Worm (Caenorhabditis elegans) whole organism, L1 larva: ENCODE measurements around the gene shk-1.
A peak's percentile ranks its signal among the peaks of the same experiment; 100 is the strongest.

Source experiments
- C34B4.2 ChIP-seq: sonication (generic microtip); optimal IDR thresholded peaks from 2 replicates; lab custom pipeline; 2017; ENCODE audit warnings: mild to moderate bottlenecking, missing genetic modification characterization, missing compliant biosample characterization
- Y116A8C.19 ChIP-seq: sonication (generic microtip); optimal IDR thresholded peaks from 2 replicates; lab custom pipeline; 2016; ENCODE audit warnings: missing compliant biosample characterization, missing genetic modification characterization, borderline replicate concordance
- aha-1 ChIP-seq: fragments of 150-350 bp; optimal IDR thresholded peaks from 2 replicates; lab custom pipeline; 2014; ENCODE audit warnings: missing biosample characterization, missing genetic modification characterization
- alr-1 ChIP-seq: fragments of 200-800 bp; sonication (Bioruptor generic); optimal IDR thresholded peaks from 2 replicates; lab custom pipeline; 2018; ENCODE audit warnings: borderline replicate concordance, mild to moderate bottlenecking, missing genetic modification characterization, missing compliant biosample characterization
- ama-1 ChIP-seq: fragments of 150-350 bp; optimal IDR thresholded peaks from 2 replicates; lab custom pipeline; 2014
- ceh-8 ChIP-seq: fragments of 200-800 bp; sonication (Bioruptor generic); optimal IDR thresholded peaks from 2 replicates; lab custom pipeline; 2018; ENCODE audit warnings: mild to moderate bottlenecking, missing genetic modification characterization, moderate library complexity, missing compliant biosample characterization
- ceh-82 ChIP-seq, 3 experiments: fragments of 150-350 bp in 1 of 3; sonication (generic microtip) in 2 of 3; optimal IDR thresholded peaks; 2 replicates each; lab custom pipeline; 2014 to 2017; ENCODE audit warnings: missing biosample characterization in 3 of 3, missing genetic modification characterization in 3 of 3
- dpl-1 ChIP-seq, 3 experiments: fragments of 150-350 bp in 2 of 3; sonication (generic microtip) in 1 of 3; optimal IDR thresholded peaks; 2 replicates each; lab custom pipeline; 2014 to 2017; ENCODE audit warnings: missing biosample characterization in 3 of 3, missing genetic modification characterization in 3 of 3, missing genetic modification reagents in 3 of 3
- dsc-1 ChIP-seq: sonication (generic microtip); optimal IDR thresholded peaks from 2 replicates; lab custom pipeline; 2016; ENCODE audit warnings: mild to moderate bottlenecking, missing genetic modification characterization, missing compliant biosample characterization
- efl-1 ChIP-seq, 4 experiments: fragments of 150-350 bp; optimal IDR thresholded peaks in 3 of 4; peaks in 1 of 4; 1 replicate in 1 of 4; 2 replicates in 3 of 4; lab custom pipeline; 2014; ENCODE audit warnings: missing biosample characterization in 2 of 4, missing genetic modification characterization in 2 of 4, missing genetic modification reagents in 2 of 4
- efl-3 ChIP-seq: fragments of 200-800 bp; sonication (Bioruptor generic); optimal IDR thresholded peaks from 2 replicates; lab custom pipeline; 2018; ENCODE audit warnings: mild to moderate bottlenecking, missing genetic modification characterization, missing compliant biosample characterization
- egl-13 ChIP-seq: sonication (generic microtip); optimal IDR thresholded peaks from 2 replicates; lab custom pipeline; 2016; ENCODE audit warnings: missing genotype, missing genetic modification reagents, missing genetic modification characterization, missing compliant biosample characterization
- egl-27 ChIP-seq, 2 experiments: fragments of 150-350 bp in 1 of 2; sonication (generic microtip); optimal IDR thresholded peaks; 3 replicates each; lab custom pipeline; 2017 to 2018; ENCODE audit warnings: missing biosample characterization in 2 of 2, missing genetic modification characterization in 2 of 2, missing genetic modification reagents in 2 of 2
- fkh-4 ChIP-seq: sonication (generic microtip); optimal IDR thresholded peaks from 2 replicates; lab custom pipeline; 2016; ENCODE audit warnings: missing compliant biosample characterization, missing genetic modification characterization, borderline replicate concordance
- grh-1 ChIP-seq: fragments of 200-800 bp; sonication (Bioruptor generic); IDR thresholded peaks from 2 replicates; pipeline ENCODE4 v1.3.6; 2022; ENCODE audit warnings: missing genetic modification reagents, missing genetic modification characterization, missing compliant biosample characterization
- hlh-17 ChIP-seq: fragments of 200-800 bp; sonication (Bioruptor generic); optimal IDR thresholded peaks from 2 replicates; lab custom pipeline; 2018; ENCODE audit warnings: missing genetic modification characterization, mild to moderate bottlenecking, missing compliant biosample characterization, moderate library complexity, borderline replicate concordance
- hpl-2 ChIP-seq: fragments of 150-350 bp; optimal IDR thresholded peaks from 2 replicates; lab custom pipeline; 2014; ENCODE audit warnings: missing biosample characterization, missing genetic modification reagents, missing genetic modification characterization
- irx-1 ChIP-seq: sonication (generic microtip); optimal IDR thresholded peaks from 2 replicates; lab custom pipeline; 2016; ENCODE audit warnings: missing genetic modification characterization, missing compliant biosample characterization
- lin-13 ChIP-seq: fragments of 150-350 bp; optimal IDR thresholded peaks from 2 replicates; lab custom pipeline; 2014; ENCODE audit warnings: missing biosample characterization, missing genetic modification reagents, missing genetic modification characterization
- lin-35 ChIP-seq, 2 experiments: fragments of 150-350 bp; optimal IDR thresholded peaks; 2 replicates each; lab custom pipeline; 2014; ENCODE audit warnings: missing biosample characterization in 2 of 2, missing genetic modification characterization in 2 of 2, missing genetic modification reagents in 2 of 2
- lin-39 ChIP-seq: fragments of 150-350 bp; optimal IDR thresholded peaks from 2 replicates; lab custom pipeline; 2014; ENCODE audit warnings: missing biosample characterization, missing genetic modification reagents, missing genetic modification characterization
- lir-3 ChIP-seq: sonication (generic microtip); optimal IDR thresholded peaks from 2 replicates; lab custom pipeline; 2016; ENCODE audit warnings: mild to moderate bottlenecking, missing genetic modification characterization, moderate library complexity, missing compliant biosample characterization; ENCODE audit not compliant: poor library complexity
- lsy-2 ChIP-seq, 2 experiments: fragments of 150-350 bp; optimal IDR thresholded peaks; 2 replicates each; lab custom pipeline; 2014; ENCODE audit warnings: missing biosample characterization in 2 of 2, missing genetic modification characterization in 2 of 2
- mab-9 ChIP-seq: fragments of 200-800 bp; sonication (Bioruptor generic); IDR thresholded peaks from 2 replicates; pipeline ENCODE4 v1.3.6; 2022; ENCODE audit warnings: missing genetic modification reagents, missing genetic modification characterization, missing compliant biosample characterization
- mdl-1 ChIP-seq, 2 experiments: fragments of 150-350 bp; optimal IDR thresholded peaks; 2 replicates each; lab custom pipeline; 2014 to 2017; ENCODE audit warnings: missing biosample characterization in 2 of 2, missing genetic modification characterization in 2 of 2, inconsistent platforms in 1 of 2
- mef-2 ChIP-seq: fragments of 150-350 bp; optimal IDR thresholded peaks from 2 replicates; lab custom pipeline; 2014; ENCODE audit warnings: missing biosample characterization, missing genetic modification characterization
- nhr-11 ChIP-seq: fragments of 150-350 bp; optimal IDR thresholded peaks from 2 replicates; lab custom pipeline; 2014; ENCODE audit warnings: missing biosample characterization, missing genetic modification characterization
- nhr-12 ChIP-seq: sonication (generic microtip); optimal IDR thresholded peaks from 2 replicates; lab custom pipeline; 2017; ENCODE audit warnings: missing biosample characterization, missing genetic modification characterization
- nhr-20 ChIP-seq: sonication (generic microtip); optimal IDR thresholded peaks from 2 replicates; lab custom pipeline; 2016; ENCODE audit warnings: mild to moderate bottlenecking, missing genetic modification characterization, missing compliant biosample characterization
- nhr-237 ChIP-seq: fragments of 150-350 bp; optimal IDR thresholded peaks from 2 replicates; lab custom pipeline; 2014; ENCODE audit warnings: missing biosample characterization, missing genetic modification characterization
- nhr-28 ChIP-seq: fragments of 150-350 bp; optimal IDR thresholded peaks from 2 replicates; lab custom pipeline; 2014; ENCODE audit warnings: missing biosample characterization, missing genetic modification characterization
- nhr-47 ChIP-seq: sonication (generic microtip); optimal IDR thresholded peaks from 2 replicates; lab custom pipeline; 2016; ENCODE audit warnings: mild to moderate bottlenecking, missing genetic modification characterization, moderate library complexity, missing compliant biosample characterization
- nhr-71 ChIP-seq: sonication (generic microtip); optimal IDR thresholded peaks from 2 replicates; lab custom pipeline; 2016; ENCODE audit warnings: mild to moderate bottlenecking, missing genetic modification characterization, moderate library complexity, missing compliant biosample characterization
- nhr-84 ChIP-seq: sonication (generic microtip); optimal IDR thresholded peaks from 2 replicates; lab custom pipeline; 2017; ENCODE audit warnings: missing biosample characterization, missing genetic modification characterization
- nhr-85 ChIP-seq: sonication (generic microtip); peaks from one replicate; lab custom pipeline; 2016; ENCODE audit warnings: missing genetic modification characterization, inconsistent platforms, missing compliant biosample characterization
- pqm-1 ChIP-seq: sonication (generic microtip); optimal IDR thresholded peaks from 3 replicates; lab custom pipeline; 2017; ENCODE audit warnings: missing biosample characterization, missing genetic modification characterization
- rnt-1 ChIP-seq: sonication (generic microtip); optimal IDR thresholded peaks from 2 replicates; lab custom pipeline; 2016; ENCODE audit warnings: mild to moderate bottlenecking, missing genetic modification characterization, moderate library complexity, missing compliant biosample characterization
- snpc-4 ChIP-seq: fragments of 150-350 bp; optimal IDR thresholded peaks from 2 replicates; lab custom pipeline; 2014; ENCODE audit warnings: missing biosample characterization, missing genetic modification characterization
- snu-23 ChIP-seq: sonication (generic microtip); optimal IDR thresholded peaks from 2 replicates; lab custom pipeline; 2016; ENCODE audit warnings: missing genetic modification characterization, missing compliant biosample characterization
- sox-4 ChIP-seq: sonication (generic microtip); optimal IDR thresholded peaks from 2 replicates; lab custom pipeline; 2016; ENCODE audit warnings: missing genetic modification characterization, missing compliant biosample characterization
- sptf-1 ChIP-seq: fragments of 150-350 bp; optimal IDR thresholded peaks from 2 replicates; lab custom pipeline; 2014; ENCODE audit warnings: missing biosample characterization, missing genetic modification characterization
- sup-37 ChIP-seq: fragments of 200-800 bp; sonication (Bioruptor generic); optimal IDR thresholded peaks from 2 replicates; lab custom pipeline; 2018; ENCODE audit warnings: mild to moderate bottlenecking, missing genetic modification characterization, missing compliant biosample characterization
- swsn-7 ChIP-seq: sonication (generic microtip); optimal IDR thresholded peaks from 2 replicates; lab custom pipeline; 2016; ENCODE audit warnings: missing genetic modification characterization, missing compliant biosample characterization
- tlp-1 ChIP-seq: fragments of 150-350 bp; optimal IDR thresholded peaks from 2 replicates; lab custom pipeline; 2014; ENCODE audit warnings: missing biosample characterization, missing genetic modification characterization
- unc-130 ChIP-seq: fragments of 150-350 bp; optimal IDR thresholded peaks from 2 replicates; lab custom pipeline; 2017; ENCODE audit warnings: missing biosample characterization, missing genetic modification characterization, inconsistent platforms
- unc-30 ChIP-seq: sonication (generic microtip); optimal IDR thresholded peaks from 2 replicates; lab custom pipeline; 2017; ENCODE audit warnings: missing biosample characterization, missing genetic modification characterization
- unc-86 ChIP-seq: sonication (generic microtip); optimal IDR thresholded peaks from 2 replicates; lab custom pipeline; 2016; ENCODE audit warnings: missing genetic modification characterization, missing compliant biosample characterization
- unc-98 ChIP-seq: fragments of 200-800 bp; sonication (Bioruptor generic); IDR thresholded peaks from 2 replicates; pipeline ENCODE4 v1.3.6; 2022; ENCODE audit warnings: missing genetic modification characterization, missing compliant biosample characterization
- xbp-1 ChIP-seq: sonication (generic microtip); optimal IDR thresholded peaks from 2 replicates; lab custom pipeline; 2016; ENCODE audit warnings: missing genetic modification characterization, missing compliant biosample characterization
- zag-1 ChIP-seq: fragments of 150-350 bp; optimal IDR thresholded peaks from 2 replicates; lab custom pipeline; 2014; ENCODE audit warnings: missing biosample characterization, missing genetic modification characterization
- ztf-11 ChIP-seq, 2 experiments: sonication (generic microtip); optimal IDR thresholded peaks; 2 replicates each; lab custom pipeline; 2016 to 2017; ENCODE audit warnings: missing genetic modification characterization in 2 of 2, missing biosample characterization in 1 of 2, missing compliant biosample characterization in 1 of 2
- ztf-4 ChIP-seq: fragments of 150-350 bp; optimal IDR thresholded peaks from 2 replicates; lab custom pipeline; 2014; ENCODE audit warnings: missing biosample characterization, missing genetic modification characterization

shk-1 gene

ce11 chrII:9716417-9717039, 41.5 kb upstream of the shk-1 start, which contains the start of gene wee-1.3 (continued):
- TF ChIP-seq efl-1 (optimal IDR thresholded peaks at IDR 0.05; lab: Kevin White, UChicago), result peak; percentile 97 to 99
- TF ChIP-seq efl-1 (GFP tag; optimal IDR thresholded peaks at IDR 0.05 in 1 of 2; lab: Kevin White, UChicago), result peak; percentile 99 to 100
- TF ChIP-seq unc-30 (tag; lab: Kevin White, UChicago), result no peak
- no peak for TF ChIP-seq tlp-1
- TF ChIP-seq snu-23 (GFP tag; lab: Kevin White, UChicago), result peak; percentile 88
- TF ChIP-seq ceh-82 (tag; optimal IDR thresholded peaks at IDR 0.05; lab: Kevin White, UChicago), result peak; percentile 66 to 89 (median 69)
- TF ChIP-seq nhr-11 (tag; lab: Kevin White, UChicago), result peak; percentile 60
- peak; percentile 89 for TF ChIP-seq nhr-71 (tag; lab: Kevin White, UChicago)
- peak; percentile 90 for TF ChIP-seq nhr-85 (tag; lab: Kevin White, UChicago)
- TF ChIP-seq egl-13 (tag; lab: Kevin White, UChicago), result peak; percentile 62
- TF ChIP-seq mab-9, result peak; percentile 60; the same call in 1 of the 2 replicates
- TF ChIP-seq nhr-28 (tag; lab: Kevin White, UChicago), result no peak
- peak; percentile 83 for TF ChIP-seq unc-130
- TF ChIP-seq rnt-1 (tag; lab: Kevin White, UChicago), result peak; percentile 90
- peak; percentile 21 for TF ChIP-seq sox-4 (tag; lab: Kevin White, UChicago)
- TF ChIP-seq dsc-1, result peak; percentile 71
- no peak for TF ChIP-seq sup-37 (GFP tag; lab: Kevin White, UChicago)
- no peak for TF ChIP-seq ama-1 (lab: Kevin White, UChicago)
- peak; percentile 48 for TF ChIP-seq ceh-8
- no peak for TF ChIP-seq unc-98
- TF ChIP-seq swsn-7, result peak; percentile 83
- no peak for TF ChIP-seq hlh-17
- TF ChIP-seq sptf-1, result no peak
- TF ChIP-seq mef-2 (tag; lab: Kevin White, UChicago), result peak; percentile 30
- peak; percentile 50 for TF ChIP-seq nhr-237 (tag; lab: Kevin White, UChicago)
- TF ChIP-seq nhr-12 (tag; lab: Kevin White, UChicago), result no peak
- TF ChIP-seq Y116A8C.19, result no peak
- peak; percentile 72 for TF ChIP-seq unc-86
- peak; percentile 88 for TF ChIP-seq nhr-47
- TF ChIP-seq lsy-2 (tag; optimal IDR thresholded peaks at IDR 0.05; lab: Kevin White, UChicago), result peak; percentile 92 to 95
- no peak for TF ChIP-seq C34B4.2 (tag; lab: Kevin White, UChicago)
- TF ChIP-seq egl-27 (tag; optimal IDR thresholded peaks at IDR 0.05; lab: Kevin White, UChicago), result no peak
- peak; percentile 58 for TF ChIP-seq lin-39 (tag; lab: Kevin White, UChicago)
- peak; percentile 88 for TF ChIP-seq nhr-20
- no peak for TF ChIP-seq alr-1
- TF ChIP-seq zag-1 (tag; lab: Kevin White, UChicago), result no peak
- peak; percentile 61 for TF ChIP-seq irx-1 (tag; lab: Kevin White, UChicago)
- TF ChIP-seq snpc-4 (tag; lab: Kevin White, UChicago), result peak; percentile 65
- TF ChIP-seq grh-1 (GFP tag; lab: Robert Waterston, UW), result peak; percentile 62
- TF ChIP-seq ztf-4 (tag; lab: Kevin White, UChicago), result peak; percentile 35
- no peak for TF ChIP-seq pqm-1
- TF ChIP-seq nhr-84, result no peak
- no peak for TF ChIP-seq efl-3 (GFP tag; lab: Kevin White, UChicago)
- no peak for TF ChIP-seq fkh-4
- TF ChIP-seq mdl-1 (tag; optimal IDR thresholded peaks at IDR 0.05; lab: Kevin White, UChicago), result peak in 1 of 2 experiments; percentile 77
- TF ChIP-seq ztf-11 (tag; optimal IDR thresholded peaks at IDR 0.05; lab: Kevin White, UChicago), result peak in 1 of 2 experiments; percentile 51
- peak; percentile 58 for TF ChIP-seq lir-3 (tag; lab: Kevin White, UChicago)
- TF ChIP-seq lin-13 (GFP tag; lab: Kevin White, UChicago), result peak; percentile 81
- peak; percentile 83 for TF ChIP-seq xbp-1
- TF ChIP-seq lin-35 (GFP tag; optimal IDR thresholded peaks at IDR 0.05; lab: Kevin White, UChicago), result peak; percentile 99 to 100
- no peak for TF ChIP-seq aha-1
- TF ChIP-seq hpl-2 (GFP tag; lab: Kevin White, UChicago), result no peak
- TF ChIP-seq dpl-1 (GFP tag; optimal IDR thresholded peaks at IDR 0.05; lab: Kevin White, UChicago), result peak; percentile 99 to 100 (median 99)
